Fruit fly (Drosophila melanogaster) whole organism, embryonic: ENCODE measurements around the gene His3.3B.

Experiments used
- B-H1 ChIP-seq: fragments of 200-800 bp; sonication (Bioruptor generic); IDR thresholded peaks from 3 replicates; pipeline ENCODE4 v1.3.6; 2022; ENCODE audit warnings: missing biosample characterization, missing genetic modification characterization
- Bgb ChIP-seq: fragments of 200-800 bp; sonication (Bioruptor generic); IDR thresholded peaks from 2 replicates; pipeline ENCODE4 v1.3.6; 2022; ENCODE audit warnings: missing biosample characterization, missing genetic modification characterization; ENCODE audit not compliant: partially characterized antibody
- Blimp-1 ChIP-seq: fragments of 200-800 bp; sonication (Bioruptor generic); optimal IDR thresholded peaks from 3 replicates; lab custom pipeline; 2018; ENCODE audit warnings: missing biosample characterization, missing genetic modification characterization, mild to moderate bottlenecking, moderate library complexity, missing genetic modification reagents
- CG10274 ChIP-seq: fragments of 200-800 bp; sonication (Bioruptor generic); optimal IDR thresholded peaks from 3 replicates; lab custom pipeline; 2017; ENCODE audit warnings: missing biosample characterization, mild to moderate bottlenecking, missing genetic modification characterization
- CG10543 ChIP-seq: fragments of 200-800 bp; sonication (Bioruptor generic); optimal IDR thresholded peaks from 3 replicates; lab custom pipeline; 2017; ENCODE audit warnings: missing biosample characterization, mild to moderate bottlenecking, missing genetic modification characterization, moderate library complexity
- CG12659 ChIP-seq: fragments of 200-800 bp; sonication (Bioruptor generic); optimal IDR thresholded peaks from 3 replicates; lab custom pipeline; 2017; ENCODE audit warnings: mild to moderate bottlenecking, missing biosample characterization, missing genetic modification reagents, missing genetic modification characterization
- CG12744 ChIP-seq: fragments of 200-800 bp; sonication (Bioruptor generic); optimal IDR thresholded peaks from 2 replicates; lab custom pipeline; 2016; ENCODE audit warnings: missing biosample characterization, missing genetic modification characterization
- CG15073 ChIP-seq: fragments of 200-800 bp; sonication (Bioruptor generic); optimal IDR thresholded peaks from 2 replicates; lab custom pipeline; 2016; ENCODE audit warnings: missing biosample characterization, missing genetic modification characterization
- CG15696 ChIP-seq: fragments of 200-800 bp; sonication (Bioruptor generic); optimal IDR thresholded peaks from 2 replicates; lab custom pipeline; 2019; ENCODE audit warnings: missing biosample characterization, mild to moderate bottlenecking, missing genetic modification characterization, moderate library complexity
- CG17186 ChIP-seq: fragments of 200-800 bp; sonication (Bioruptor generic); optimal IDR thresholded peaks from 3 replicates; lab custom pipeline; 2017; ENCODE audit warnings: missing biosample characterization, missing genetic modification reagents, missing genetic modification characterization
- CG17568 ChIP-seq: fragments of 200-800 bp; sonication (Bioruptor generic); optimal IDR thresholded peaks from 2 replicates; lab custom pipeline; 2018; ENCODE audit warnings: missing biosample characterization, mild to moderate bottlenecking, missing genetic modification characterization, moderate library complexity
- CG17912 ChIP-seq: fragments of 200-800 bp; sonication (Bioruptor generic); optimal IDR thresholded peaks from 2 replicates; lab custom pipeline; 2018; ENCODE audit warnings: missing biosample characterization, mild to moderate bottlenecking, missing genetic modification characterization
- CG32532 ChIP-seq: fragments of 200-800 bp; sonication (Bioruptor generic); IDR thresholded peaks from 2 replicates; pipeline ENCODE4 v1.3.6; 2022; ENCODE audit warnings: missing biosample characterization, missing genetic modification characterization
- CG4820 ChIP-seq: fragments of 200-800 bp; sonication (Bioruptor generic); optimal IDR thresholded peaks from 3 replicates; lab custom pipeline; 2016; ENCODE audit warnings: missing biosample characterization, missing genetic modification characterization
- CG6175 ChIP-seq: fragments of 200-800 bp; sonication (Bioruptor generic); IDR thresholded peaks from 3 replicates; pipeline ENCODE4 v1.3.6; 2022; ENCODE audit warnings: missing biosample characterization, missing genetic modification characterization
- CG6654 ChIP-seq: fragments of 200-800 bp; sonication (Bioruptor generic); optimal IDR thresholded peaks from 2 replicates; lab custom pipeline; 2017; ENCODE audit warnings: missing biosample characterization, mild to moderate bottlenecking, missing genetic modification characterization
- CG6791 ChIP-seq: fragments of 200-800 bp; sonication (Bioruptor generic); IDR thresholded peaks from 3 replicates; pipeline ENCODE4 v1.3.6; 2022; ENCODE audit warnings: missing biosample characterization, missing genetic modification characterization; ENCODE audit not compliant: partially characterized antibody
- CG7357 ChIP-seq: fragments of 200-800 bp; sonication (Bioruptor generic); IDR thresholded peaks from 3 replicates; pipeline ENCODE4 v1.3.6; 2022; ENCODE audit warnings: missing biosample characterization, missing genetic modification characterization
- CG7745 ChIP-seq: fragments of 200-800 bp; sonication (Bioruptor generic); optimal IDR thresholded peaks from 2 replicates; lab custom pipeline; 2018; ENCODE audit warnings: missing biosample characterization, mild to moderate bottlenecking, missing genetic modification characterization, moderate library complexity
- CG8478 ChIP-seq: fragments of >200 bp; optimal IDR thresholded peaks from 2 replicates; lab custom pipeline; 2018
- CG8924 ChIP-seq: fragments of 200-800 bp; optimal IDR thresholded peaks from 3 replicates; lab custom pipeline; 2019; ENCODE audit warnings: missing biosample characterization, mild to moderate bottlenecking, missing genetic modification characterization, moderate library complexity
- CkIIα-i1 ChIP-seq: fragments of 200-800 bp; sonication (Bioruptor generic); IDR thresholded peaks from 2 replicates; pipeline ENCODE4 v1.3.6; 2022; ENCODE audit warnings: missing biosample characterization, missing genetic modification characterization
- Dfd ChIP-seq, 2 experiments: fragments of >200 bp; optimal IDR thresholded peaks; 2 replicates each; lab custom pipeline; 2017; ENCODE audit warnings: missing biosample characterization in 2 of 2, missing genetic modification characterization in 2 of 2
- Dref ChIP-seq: fragments of 200-800 bp; sonication (Bioruptor generic); IDR thresholded peaks from 2 replicates; pipeline ENCODE4 v1.3.6; 2022; ENCODE audit warnings: missing biosample characterization, missing genetic modification characterization
- E2f1 ChIP-seq: fragments of 200-800 bp; sonication (Bioruptor generic); IDR thresholded peaks from 2 replicates; pipeline ENCODE4 v1.3.6; 2022; ENCODE audit warnings: missing biosample characterization, missing genetic modification characterization
- E2f2 ChIP-seq: fragments of 200-800 bp; sonication (Bioruptor generic); IDR thresholded peaks from 2 replicates; pipeline ENCODE4 v1.3.6; 2022; ENCODE audit warnings: missing biosample characterization, missing genetic modification characterization
- HLH4C ChIP-seq: fragments of 200-800 bp; sonication (Bioruptor generic); IDR thresholded peaks from 3 replicates; pipeline ENCODE4 v1.3.6; 2022; ENCODE audit warnings: missing biosample characterization, missing genetic modification characterization; ENCODE audit not compliant: partially characterized antibody
- MESR4 ChIP-seq: fragments of 200-800 bp; sonication (Bioruptor generic); optimal IDR thresholded peaks from 2 replicates; lab custom pipeline; 2018; ENCODE audit warnings: missing biosample characterization, mild to moderate bottlenecking, missing genetic modification characterization, moderate library complexity
- Mad ChIP-seq: fragments of 200-800 bp; sonication (Bioruptor generic); optimal IDR thresholded peaks from 2 replicates; lab custom pipeline; 2016; ENCODE audit warnings: missing biosample characterization, missing genetic modification characterization
- Med ChIP-seq: fragments of 200-800 bp; sonication (Bioruptor generic); peaks from one replicate; lab custom pipeline; 2016; ENCODE audit warnings: missing biosample characterization, missing genetic modification characterization, mild to moderate bottlenecking, inconsistent platforms, moderate library complexity
- Mrtf ChIP-seq: fragments of 200-800 bp; sonication (Bioruptor generic); IDR thresholded peaks from 3 replicates; pipeline ENCODE4 v1.3.6; 2022; ENCODE audit warnings: missing biosample characterization, missing genetic modification characterization
- Nf-YC ChIP-seq: fragments of 200-800 bp; optimal IDR thresholded peaks from 3 replicates; lab custom pipeline; 2019; ENCODE audit warnings: missing biosample characterization, mild to moderate bottlenecking, missing genetic modification characterization, moderate library complexity
- Scr ChIP-seq: fragments of 200-800 bp; sonication (Bioruptor generic); IDR thresholded peaks from 2 replicates; pipeline ENCODE4 v1.3.6; 2022; ENCODE audit warnings: missing biosample characterization, missing genetic modification characterization; ENCODE audit not compliant: partially characterized antibody
- Sox100B ChIP-seq: fragments of 200-800 bp; sonication (Bioruptor generic); optimal IDR thresholded peaks from 3 replicates; lab custom pipeline; 2018; ENCODE audit warnings: missing biosample characterization, mild to moderate bottlenecking, missing genetic modification characterization
- Stat92E ChIP-seq, 3 experiments: fragments of >200 bp in 2 of 3; fragments of 200-800 bp in 1 of 3; sonication (Bioruptor generic) in 1 of 3; optimal IDR thresholded peaks; 2 replicates each; lab custom pipeline; 2017 to 2019; ENCODE audit warnings: missing biosample characterization in 3 of 3, missing genetic modification characterization in 3 of 3, mild to moderate bottlenecking in 1 of 3, moderate library complexity in 1 of 3
- ab ChIP-seq: fragments of 200-800 bp; sonication (Bioruptor generic); optimal IDR thresholded peaks from 2 replicates; lab custom pipeline; 2016; ENCODE audit warnings: missing biosample characterization, missing genetic modification characterization
- al ChIP-seq: fragments of 200-800 bp; sonication (Bioruptor generic); IDR thresholded peaks from 2 replicates; pipeline ENCODE4 v1.3.6; 2022; ENCODE audit warnings: missing biosample characterization, missing genetic modification characterization
- chinmo ChIP-seq: fragments of 200-800 bp; sonication (Bioruptor generic); IDR thresholded peaks from 4 replicates; pipeline ENCODE4 v1.3.6; 2022; ENCODE audit warnings: missing biosample characterization, missing genetic modification characterization; ENCODE audit not compliant: partially characterized antibody
- ci ChIP-seq: fragments of 200-800 bp; sonication (Bioruptor generic); IDR thresholded peaks from 3 replicates; pipeline ENCODE4 v1.3.6; 2022; ENCODE audit warnings: missing biosample characterization, missing genetic modification characterization
- da ChIP-seq: fragments of 200-800 bp; sonication (Bioruptor generic); optimal IDR thresholded peaks from 2 replicates; lab custom pipeline; 2016; ENCODE audit warnings: missing biosample characterization, missing genetic modification characterization
- en ChIP-seq: fragments of 200-800 bp; sonication (Bioruptor generic); optimal IDR thresholded peaks from 2 replicates; lab custom pipeline; 2016; ENCODE audit warnings: missing biosample characterization, missing genetic modification characterization
- gem ChIP-seq: fragments of 200-800 bp; sonication (Bioruptor generic); optimal IDR thresholded peaks from 2 replicates; lab custom pipeline; 2019; ENCODE audit warnings: missing biosample characterization, mild to moderate bottlenecking, missing genetic modification characterization, moderate library complexity
- h ChIP-seq: fragments of >200 bp; optimal IDR thresholded peaks from 2 replicates; lab custom pipeline; 2017
- her ChIP-seq: fragments of 200-800 bp; sonication (Bioruptor generic); optimal IDR thresholded peaks from 2 replicates; lab custom pipeline; 2016; ENCODE audit warnings: missing biosample characterization, missing genetic modification characterization
- inv ChIP-seq: fragments of 200-800 bp; sonication (Bioruptor generic); IDR thresholded peaks from 2 replicates; pipeline ENCODE4 v1.3.6; 2022; ENCODE audit warnings: missing biosample characterization, missing genetic modification characterization; ENCODE audit not compliant: partially characterized antibody
- jigr1 ChIP-seq: fragments of 200-800 bp; sonication (Bioruptor generic); IDR thresholded peaks from 3 replicates; pipeline ENCODE4 v1.3.6; 2022; ENCODE audit warnings: missing biosample characterization, missing genetic modification characterization
- oc ChIP-seq: fragments of 200-800 bp; sonication (Bioruptor generic); optimal IDR thresholded peaks from 2 replicates; lab custom pipeline; 2018; ENCODE audit warnings: missing biosample characterization, mild to moderate bottlenecking, missing genetic modification characterization, moderate library complexity
- odd ChIP-seq: fragments of 200-800 bp; sonication (Bioruptor generic); optimal IDR thresholded peaks from 2 replicates; lab custom pipeline; 2017; ENCODE audit warnings: missing biosample characterization, mild to moderate bottlenecking, missing genetic modification characterization
- slou ChIP-seq: fragments of 200-800 bp; sonication (Bioruptor generic); optimal IDR thresholded peaks from 3 replicates; lab custom pipeline; 2016; ENCODE audit warnings: missing biosample characterization, missing genetic modification characterization
- slp2 ChIP-seq: fragments of 200-800 bp; sonication (Bioruptor generic); optimal IDR thresholded peaks from 2 replicates; lab custom pipeline; 2016; ENCODE audit warnings: missing biosample characterization, missing genetic modification characterization
- sqz ChIP-seq: fragments of 200-800 bp; sonication (Bioruptor generic); optimal IDR thresholded peaks from 3 replicates; lab custom pipeline; 2018; ENCODE audit warnings: missing biosample characterization, mild to moderate bottlenecking, missing genetic modification characterization
- trem ChIP-seq: fragments of 200-800 bp; optimal IDR thresholded peaks from 3 replicates; lab custom pipeline; 2019; ENCODE audit warnings: missing biosample characterization, mild to moderate bottlenecking, missing genetic modification characterization, moderate library complexity

His3.3B gene

DNA sequence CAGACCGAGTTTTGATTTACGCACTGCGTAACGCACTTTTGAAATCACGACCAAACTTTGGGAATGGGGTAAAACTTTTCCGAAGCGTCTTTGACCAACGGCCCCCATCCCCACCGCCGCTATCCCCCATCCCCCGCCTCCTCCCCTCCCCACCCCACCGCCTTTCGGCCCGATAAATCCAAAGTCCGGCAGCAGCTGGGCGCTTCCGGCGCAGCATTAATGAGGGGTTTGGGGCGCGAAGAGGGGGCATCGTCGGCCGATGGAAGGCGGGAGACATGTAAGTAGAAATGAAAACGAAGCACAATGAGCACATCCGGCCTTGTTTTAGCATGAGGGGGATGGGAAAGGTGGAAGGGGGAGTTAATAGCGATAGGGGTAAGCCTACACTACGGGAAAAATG is 17.3 kb downstream of the His3.3B start (continued):
- no peak for TF ChIP-seq Mrtf (GFP tag; lab: Robert Waterston, UW)
- no peak for TF ChIP-seq h
- TF ChIP-seq Med (GFP tag; lab: Kevin White, UChicago) = no peak
- TF ChIP-seq da (GFP tag; lab: Kevin White, UChicago) = no peak
- no peak for TF ChIP-seq Dref (GFP tag; lab: Robert Waterston, UW)
- TF ChIP-seq Bgb (GFP tag; lab: Robert Waterston, UW) = no peak
- no peak for TF ChIP-seq CG17186 (GFP tag; lab: Kevin White, UChicago)
- no peak for TF ChIP-seq CG7745 (tag; lab: Kevin White, UChicago)
- no peak for TF ChIP-seq Blimp-1 (GFP tag; lab: Kevin White, UChicago)
- TF ChIP-seq CG4820 (GFP tag; lab: Kevin White, UChicago) = no peak
- no peak for TF ChIP-seq en (GFP tag; lab: Kevin White, UChicago)
- TF ChIP-seq Sox100B (GFP tag; lab: Kevin White, UChicago) = no peak
- no peak for TF ChIP-seq CG15073 (GFP tag; lab: Kevin White, UChicago)
- TF ChIP-seq gem (tag; lab: Kevin White, UChicago) = no peak
- TF ChIP-seq Scr = no peak
- no peak for TF ChIP-seq inv
- TF ChIP-seq Stat92E (GFP tag; optimal IDR thresholded peaks at IDR 0.05; lab: Kevin White, UChicago) = no peak
- no peak for TF ChIP-seq trem (tag; lab: Kevin White, UChicago)
- no peak for TF ChIP-seq sqz
- TF ChIP-seq ab (GFP tag; lab: Kevin White, UChicago) = no peak
- TF ChIP-seq CG32532 (GFP tag; lab: Robert Waterston, UW) = peak; percentile 38
- no peak for TF ChIP-seq CG6175 (GFP tag; lab: Robert Waterston, UW)
- no peak for TF ChIP-seq CG10274 (GFP tag; lab: Kevin White, UChicago)
- TF ChIP-seq Dfd (GFP tag; optimal IDR thresholded peaks at IDR 0.05; lab: Kevin White, UChicago) = no peak
- no peak for TF ChIP-seq MESR4 (GFP tag; lab: Kevin White, UChicago)
- TF ChIP-seq B-H1 = no peak
- TF ChIP-seq CkIIα-i1 (GFP tag; lab: Robert Waterston, UW) = no peak
- no peak for TF ChIP-seq al (GFP tag; lab: Robert Waterston, UW)
- TF ChIP-seq CG6654 (GFP tag; lab: Kevin White, UChicago) = no peak
- no peak for TF ChIP-seq E2f1
- TF ChIP-seq ci (GFP tag; lab: Robert Waterston, UW) = peak; percentile 52; the same call in 1 of the 3 replicates
- TF ChIP-seq CG17912 (GFP tag; lab: Kevin White, UChicago) = no peak
- no peak for TF ChIP-seq HLH4C (GFP tag; lab: Robert Waterston, UW)
- TF ChIP-seq CG8924 (tag; lab: Kevin White, UChicago) = no peak
- TF ChIP-seq Mad = no peak
- TF ChIP-seq slp2 = no peak
- TF ChIP-seq CG15696 = no peak
- peak; percentile 46 for TF ChIP-seq oc
- TF ChIP-seq slou (GFP tag; lab: Kevin White, UChicago) = no peak
- TF ChIP-seq her (GFP tag; lab: Kevin White, UChicago) = no peak
- no peak for TF ChIP-seq CG6791
- TF ChIP-seq CG8478 (lab: Kevin White, UChicago) = no peak
- TF ChIP-seq CG10543 (GFP tag; lab: Kevin White, UChicago) = peak; percentile 65
- no peak for TF ChIP-seq odd (GFP tag; lab: Kevin White, UChicago)
- TF ChIP-seq jigr1 = no peak
- TF ChIP-seq CG7357 (GFP tag; lab: Robert Waterston, UW) = no peak
- TF ChIP-seq Nf-YC (tag; lab: Kevin White, UChicago) = peak; percentile 3
- TF ChIP-seq CG17568 = no peak
- 0 out of 4 replicates have a peak, but pooled peaks have one; percentile 8 for TF ChIP-seq chinmo (GFP tag; lab: Robert Waterston, UW)
- no peak for TF ChIP-seq CG12659 (GFP tag; lab: Kevin White, UChicago)
- no peak for TF ChIP-seq E2f2 (GFP tag; lab: Robert Waterston, UW)
- no peak for TF ChIP-seq CG12744 (GFP tag; lab: Kevin White, UChicago)
